Worm (Caenorhabditis elegans) whole organism, L1 larva: ENCODE measurements around the gene T23E7.6.
A peak's percentile ranks its signal among the peaks of the same experiment; 100 is the strongest.

Experiments
- C04F5.9 ChIP-seq: sonication (generic microtip); optimal IDR thresholded peaks from 2 replicates; lab custom pipeline; 2016; ENCODE audit warnings: missing genetic modification characterization, missing compliant biosample characterization
- F16B12.6 ChIP-seq: fragments of 150-350 bp; optimal IDR thresholded peaks from 2 replicates; lab custom pipeline; 2014; ENCODE audit warnings: missing biosample characterization, missing genetic modification characterization
- blmp-1 ChIP-seq: fragments of 150-350 bp; optimal IDR thresholded peaks from 2 replicates; lab custom pipeline; 2014; ENCODE audit warnings: missing biosample characterization, missing genetic modification characterization
- ceh-63 ChIP-seq: fragments of 200-800 bp; sonication (Bioruptor generic); optimal IDR thresholded peaks from 2 replicates; lab custom pipeline; 2018; ENCODE audit warnings: mild to moderate bottlenecking, missing genetic modification characterization, missing compliant biosample characterization
- ceh-90 ChIP-seq: sonication (generic microtip); optimal IDR thresholded peaks from 2 replicates; lab custom pipeline; 2016; ENCODE audit warnings: missing genetic modification characterization, missing compliant biosample characterization
- efl-1 ChIP-seq, 4 experiments: fragments of 150-350 bp; optimal IDR thresholded peaks in 3 of 4; peaks in 1 of 4; 1 replicate in 1 of 4; 2 replicates in 3 of 4; lab custom pipeline; 2014; ENCODE audit warnings: missing biosample characterization in 2 of 4, missing genetic modification characterization in 2 of 4, missing genetic modification reagents in 2 of 4
- efl-3 ChIP-seq: fragments of 200-800 bp; sonication (Bioruptor generic); optimal IDR thresholded peaks from 2 replicates; lab custom pipeline; 2018; ENCODE audit warnings: mild to moderate bottlenecking, missing genetic modification characterization, missing compliant biosample characterization
- egl-13 ChIP-seq: sonication (generic microtip); optimal IDR thresholded peaks from 2 replicates; lab custom pipeline; 2016; ENCODE audit warnings: missing genotype, missing genetic modification reagents, missing genetic modification characterization, missing compliant biosample characterization
- elt-2 ChIP-seq: sonication (generic microtip); optimal IDR thresholded peaks from 2 replicates; lab custom pipeline; 2016; ENCODE audit warnings: missing genetic modification characterization, mild to moderate bottlenecking, inconsistent platforms, missing compliant biosample characterization, missing genetic modification reagents
- elt-3 ChIP-seq, 6 experiments: fragments of 150-350 bp in 1 of 6; sonication (generic microtip); optimal IDR thresholded peaks; 2 replicates each; lab custom pipeline; 2017 to 2018; ENCODE audit warnings: missing biosample characterization in 6 of 6, missing genetic modification characterization in 6 of 6, inconsistent platforms in 1 of 6
- fkh-10 ChIP-seq: sonication (generic microtip); optimal IDR thresholded peaks from 2 replicates; lab custom pipeline; 2017; ENCODE audit warnings: missing biosample characterization, missing genetic modification reagents, missing genetic modification characterization
- fkh-4 ChIP-seq: sonication (generic microtip); optimal IDR thresholded peaks from 2 replicates; lab custom pipeline; 2016; ENCODE audit warnings: missing compliant biosample characterization, missing genetic modification characterization, borderline replicate concordance
- grh-1 ChIP-seq: fragments of 200-800 bp; sonication (Bioruptor generic); IDR thresholded peaks from 2 replicates; pipeline ENCODE4 v1.3.6; 2022; ENCODE audit warnings: missing genetic modification reagents, missing genetic modification characterization, missing compliant biosample characterization
- hlh-4 ChIP-seq: sonication (generic microtip); optimal IDR thresholded peaks from 2 replicates; lab custom pipeline; 2016; ENCODE audit warnings: mild to moderate bottlenecking, missing genetic modification characterization, missing compliant biosample characterization
- isw-1 ChIP-seq: fragments of 200-800 bp; sonication (Bioruptor generic); IDR thresholded peaks from 2 replicates; pipeline ENCODE4 v1.3.6; 2022; ENCODE audit warnings: missing genetic modification characterization, missing compliant biosample characterization
- jun-1 ChIP-seq: fragments of 150-350 bp; optimal IDR thresholded peaks from 2 replicates; lab custom pipeline; 2014; ENCODE audit warnings: missing biosample characterization, missing genetic modification reagents, missing genetic modification characterization
- lin-13 ChIP-seq: fragments of 150-350 bp; optimal IDR thresholded peaks from 2 replicates; lab custom pipeline; 2014; ENCODE audit warnings: missing biosample characterization, missing genetic modification reagents, missing genetic modification characterization
- lin-14 ChIP-seq: fragments of 200-800 bp; sonication (Bioruptor generic); optimal IDR thresholded peaks from 2 replicates; lab custom pipeline; 2018; ENCODE audit warnings: mild to moderate bottlenecking, missing genetic modification characterization, moderate library complexity, missing compliant biosample characterization
- lin-35 ChIP-seq, 2 experiments: fragments of 150-350 bp; optimal IDR thresholded peaks; 2 replicates each; lab custom pipeline; 2014; ENCODE audit warnings: missing biosample characterization in 2 of 2, missing genetic modification characterization in 2 of 2, missing genetic modification reagents in 2 of 2
- lir-3 ChIP-seq: sonication (generic microtip); optimal IDR thresholded peaks from 2 replicates; lab custom pipeline; 2016; ENCODE audit warnings: mild to moderate bottlenecking, missing genetic modification characterization, moderate library complexity, missing compliant biosample characterization; ENCODE audit not compliant: poor library complexity
- mab-9 ChIP-seq: fragments of 200-800 bp; sonication (Bioruptor generic); IDR thresholded peaks from 2 replicates; pipeline ENCODE4 v1.3.6; 2022; ENCODE audit warnings: missing genetic modification reagents, missing genetic modification characterization, missing compliant biosample characterization
- mdl-1 ChIP-seq, 2 experiments: fragments of 150-350 bp; optimal IDR thresholded peaks; 2 replicates each; lab custom pipeline; 2014 to 2017; ENCODE audit warnings: missing biosample characterization in 2 of 2, missing genetic modification characterization in 2 of 2, inconsistent platforms in 1 of 2
- mep-1 ChIP-seq: fragments of 150-350 bp; optimal IDR thresholded peaks from 2 replicates; lab custom pipeline; 2014; ENCODE audit warnings: missing biosample characterization, missing genetic modification characterization
- nhr-11 ChIP-seq: fragments of 150-350 bp; optimal IDR thresholded peaks from 2 replicates; lab custom pipeline; 2014; ENCODE audit warnings: missing biosample characterization, missing genetic modification characterization
- nhr-12 ChIP-seq: sonication (generic microtip); optimal IDR thresholded peaks from 2 replicates; lab custom pipeline; 2017; ENCODE audit warnings: missing biosample characterization, missing genetic modification characterization
- nhr-71 ChIP-seq: sonication (generic microtip); optimal IDR thresholded peaks from 2 replicates; lab custom pipeline; 2016; ENCODE audit warnings: mild to moderate bottlenecking, missing genetic modification characterization, moderate library complexity, missing compliant biosample characterization
- nhr-84 ChIP-seq: sonication (generic microtip); optimal IDR thresholded peaks from 2 replicates; lab custom pipeline; 2017; ENCODE audit warnings: missing biosample characterization, missing genetic modification characterization
- nhr-85 ChIP-seq: sonication (generic microtip); peaks from one replicate; lab custom pipeline; 2016; ENCODE audit warnings: missing genetic modification characterization, inconsistent platforms, missing compliant biosample characterization
- pqm-1 ChIP-seq: sonication (generic microtip); optimal IDR thresholded peaks from 3 replicates; lab custom pipeline; 2017; ENCODE audit warnings: missing biosample characterization, missing genetic modification characterization
- sox-4 ChIP-seq: sonication (generic microtip); optimal IDR thresholded peaks from 2 replicates; lab custom pipeline; 2016; ENCODE audit warnings: missing genetic modification characterization, missing compliant biosample characterization
- sup-37 ChIP-seq: fragments of 200-800 bp; sonication (Bioruptor generic); optimal IDR thresholded peaks from 2 replicates; lab custom pipeline; 2018; ENCODE audit warnings: mild to moderate bottlenecking, missing genetic modification characterization, missing compliant biosample characterization
- swsn-7 ChIP-seq: sonication (generic microtip); optimal IDR thresholded peaks from 2 replicates; lab custom pipeline; 2016; ENCODE audit warnings: missing genetic modification characterization, missing compliant biosample characterization
- tlp-1 ChIP-seq: fragments of 150-350 bp; optimal IDR thresholded peaks from 2 replicates; lab custom pipeline; 2014; ENCODE audit warnings: missing biosample characterization, missing genetic modification characterization
- unc-30 ChIP-seq: sonication (generic microtip); optimal IDR thresholded peaks from 2 replicates; lab custom pipeline; 2017; ENCODE audit warnings: missing biosample characterization, missing genetic modification characterization
- unc-86 ChIP-seq: sonication (generic microtip); optimal IDR thresholded peaks from 2 replicates; lab custom pipeline; 2016; ENCODE audit warnings: missing genetic modification characterization, missing compliant biosample characterization
- vab-15 ChIP-seq: sonication (generic microtip); optimal IDR thresholded peaks from 2 replicates; lab custom pipeline; 2017; ENCODE audit warnings: missing genotype, mild to moderate bottlenecking, missing genetic modification characterization, missing compliant biosample characterization
- zag-1 ChIP-seq: fragments of 150-350 bp; optimal IDR thresholded peaks from 2 replicates; lab custom pipeline; 2014; ENCODE audit warnings: missing biosample characterization, missing genetic modification characterization
- ztf-4 ChIP-seq: fragments of 150-350 bp; optimal IDR thresholded peaks from 2 replicates; lab custom pipeline; 2014; ENCODE audit warnings: missing biosample characterization, missing genetic modification characterization

Gene T23E7.6

ce11 chrX:17638970-17639369, 45.6 kb downstream of the T23E7.6 start:
- TF ChIP-seq mep-1 (tag; lab: Kevin White, UChicago) = no peak
- TF ChIP-seq egl-13 (tag; lab: Kevin White, UChicago) = no peak
- no peak for TF ChIP-seq C04F5.9 (tag; lab: Kevin White, UChicago)
- no peak for TF ChIP-seq nhr-84
- TF ChIP-seq vab-15 (tag; lab: Kevin White, UChicago) = no peak
- TF ChIP-seq efl-1 (optimal IDR thresholded peaks at IDR 0.05; lab: Kevin White, UChicago) = no peak
- TF ChIP-seq efl-1 (GFP tag; optimal IDR thresholded peaks at IDR 0.05 in 1 of 2; lab: Kevin White, UChicago) = no peak
- TF ChIP-seq sox-4 (tag; lab: Kevin White, UChicago) = no peak
- no peak for TF ChIP-seq mab-9 (GFP tag; lab: Robert Waterston, UW)
- no peak for TF ChIP-seq nhr-12 (tag; lab: Kevin White, UChicago)
- TF ChIP-seq fkh-4 (tag; lab: Kevin White, UChicago) = no peak
- TF ChIP-seq grh-1 (GFP tag; lab: Robert Waterston, UW) = no peak
- no peak for TF ChIP-seq swsn-7 (tag; lab: Kevin White, UChicago)
- TF ChIP-seq fkh-10 (GFP tag; lab: Kevin White, UChicago) = no peak
- no peak for TF ChIP-seq efl-3
- TF ChIP-seq unc-30 (tag; lab: Kevin White, UChicago) = no peak
- TF ChIP-seq F16B12.6 (tag; lab: Kevin White, UChicago) = no peak

DNA sequence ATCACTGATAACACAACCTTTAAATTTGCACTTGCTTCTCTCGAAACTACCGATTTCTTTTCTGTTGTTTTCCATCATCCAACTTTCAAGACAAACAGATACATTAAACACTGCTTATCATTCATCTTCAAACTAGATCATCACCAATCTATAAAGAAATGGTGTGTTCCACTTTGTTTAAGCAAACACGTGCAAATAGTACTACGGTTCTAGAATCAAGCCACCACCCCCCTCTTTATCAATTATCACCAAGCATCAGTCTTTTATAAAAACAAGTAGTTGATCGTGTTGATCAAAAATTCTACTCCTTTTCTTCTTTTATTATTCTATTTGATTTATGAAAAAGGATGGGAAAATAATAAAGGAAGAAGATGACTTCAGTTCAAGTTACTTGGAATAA, 46.2 kb downstream of the T23E7.6 start:
- TF ChIP-seq pqm-1 (tag; lab: Kevin White, UChicago) (no peak), lin-14 (GFP tag; lab: Kevin White, UChicago) (peak; percentile 13), blmp-1 (tag; lab: Kevin White, UChicago) (peak; percentile 23), nhr-85 (peak; percentile 60), nhr-71 (tag; lab: Kevin White, UChicago) (peak; percentile 33), mab-9 (GFP tag; lab: Robert Waterston, UW) (no peak), elt-2 (tag; lab: Kevin White, UChicago) (peak; percentile 35), elt-3 (tag; optimal IDR thresholded peaks at IDR 0.05; lab: Kevin White, UChicago) (peak in 1 of 6 experiments; percentile 60), lin-13 (GFP tag; lab: Kevin White, UChicago) (no peak)

- TF ChIP-seq F16B12.6 (tag; lab: Kevin White, UChicago) (no peak), ceh-63 (GFP tag; lab: Kevin White, UChicago) (no peak), zag-1 (no peak), ceh-90 (tag; lab: Kevin White, UChicago) (no peak), ztf-4 (tag; lab: Kevin White, UChicago) (no peak), efl-1 (optimal IDR thresholded peaks at IDR 0.05; lab: Kevin White, UChicago) (no peak), efl-1 (GFP tag; optimal IDR thresholded peaks at IDR 0.05 in 1 of 2; lab: Kevin White, UChicago) (no peak), sup-37 (GFP tag; lab: Kevin White, UChicago) (no peak), isw-1 (no peak), elt-3 (tag; optimal IDR thresholded peaks at IDR 0.05; lab: Kevin White, UChicago) (no peak), unc-86 (tag; lab: Kevin White, UChicago) (no peak), mdl-1 (tag; optimal IDR thresholded peaks at IDR 0.05; lab: Kevin White, UChicago) (no peak), nhr-11 (tag; lab: Kevin White, UChicago) (no peak), jun-1 (no peak), hlh-4 (tag; lab: Kevin White, UChicago) (no peak), nhr-71 (tag; lab: Kevin White, UChicago) (no peak), lir-3 (tag; lab: Kevin White, UChicago) (no peak), lin-35 (GFP tag; optimal IDR thresholded peaks at IDR 0.05; lab: Kevin White, UChicago) (no peak), tlp-1 (tag; lab: Kevin White, UChicago) (no peak)
These were observed 47.1 kb downstream of the T23E7.6 start for ce11 chrX:17637528-17637927.
